Worm (Caenorhabditis elegans) whole organism, L3 larva: Measurements from ENCODE around the gene scly-1.

Experiments used
- ama-1 ChIP-seq: fragments of 150-350 bp; optimal IDR thresholded peaks from 2 replicates; lab custom pipeline; 2018
- elt-1 ChIP-seq: fragments of 150-350 bp; optimal IDR thresholded peaks from 2 replicates; lab custom pipeline; 2014; ENCODE audit warnings: missing biosample characterization, missing genetic modification characterization
- elt-2 ChIP-seq: sonication (generic microtip); optimal IDR thresholded peaks from 2 replicates; lab custom pipeline; 2016; ENCODE audit warnings: missing genetic modification reagents, mild to moderate bottlenecking, missing genetic modification characterization, missing compliant biosample characterization
- fkh-10 ChIP-seq: sonication (generic microtip); optimal IDR thresholded peaks from 2 replicates; lab custom pipeline; 2017; ENCODE audit warnings: missing biosample characterization, missing genetic modification reagents, missing genetic modification characterization
- nfya-1 ChIP-seq: sonication (generic microtip); optimal IDR thresholded peaks from 2 replicates; lab custom pipeline; 2017; ENCODE audit warnings: missing genetic modification characterization, mild to moderate bottlenecking, missing compliant biosample characterization, antibody characterized with exemption, moderate library complexity; ENCODE audit not compliant: insufficient read depth
- nhr-12 ChIP-seq: fragments of 150-350 bp; optimal IDR thresholded peaks from 2 replicates; lab custom pipeline; 2014; ENCODE audit warnings: missing biosample characterization, missing genetic modification characterization
- nhr-25 ChIP-seq: sonication (generic microtip); optimal IDR thresholded peaks from 2 replicates; lab custom pipeline; 2017; ENCODE audit warnings: missing biosample characterization, missing genetic modification characterization
- pha-4 ChIP-seq: fragments of 150-350 bp; optimal IDR thresholded peaks from 2 replicates; lab custom pipeline; 2014; ENCODE audit warnings: missing biosample characterization, missing genetic modification reagents, missing genetic modification characterization
- unc-39 ChIP-seq: sonication (generic microtip); optimal IDR thresholded peaks from 4 replicates; lab custom pipeline; 2017; ENCODE audit warnings: missing biosample characterization, missing genetic modification characterization
- ztf-11 ChIP-seq: fragments of 150-350 bp; optimal IDR thresholded peaks from 2 replicates; lab custom pipeline; 2014; ENCODE audit warnings: missing biosample characterization, missing genetic modification characterization

The scly-1 gene

ce11 chrII:6236093-6236945 lies 44.6 kb downstream of the scly-1 start:
- TF ChIP-seq fkh-10 (GFP tag; lab: Kevin White, UChicago) (no peak), nhr-12 (tag; lab: Kevin White, UChicago) (no peak), elt-1 (tag; lab: Kevin White, UChicago) (peak; percentile 81), pha-4 (tag; lab: Kevin White, UChicago) (peak; percentile 87), nfya-1 (tag; lab: Kevin White, UChicago) (no peak)

- peak; percentile 68 for TF ChIP-seq pha-4 (tag; lab: Kevin White, UChicago)
- TF ChIP-seq elt-2 (tag; lab: Kevin White, UChicago), result peak; percentile 47
- peak; percentile 30 for TF ChIP-seq nhr-25 (tag; lab: Kevin White, UChicago)
- no peak for TF ChIP-seq ama-1 (lab: Kevin White, UChicago)
- TF ChIP-seq, all 47 proteins: peak for 3
These were observed 45.3 kb downstream of the scly-1 start, which contains the start of gene T24H7.9 for ce11 chrII:6235432-6236092. T24H7.9 (minus strand) TSS chrII:6235505.

ce11 chrII:6230116-6230515 lies 50.8 kb downstream of the scly-1 start:
- no peak for TF ChIP-seq unc-39 (tag; lab: Kevin White, UChicago)
- TF ChIP-seq ztf-11 (tag; lab: Kevin White, UChicago), result no peak
